Worm (Caenorhabditis elegans) whole organism, early embryonic: Measurements from ENCODE around the gene flp-3.

Source experiments
- B0310.2 ChIP-seq: sonication (generic microtip); optimal IDR thresholded peaks from 2 replicates; lab custom pipeline; 2016; ENCODE audit warnings: mild to moderate bottlenecking, missing genetic modification characterization, missing compliant biosample characterization
- F13C5.2 ChIP-seq: sonication (generic microtip); optimal IDR thresholded peaks from 2 replicates; lab custom pipeline; 2017; ENCODE audit warnings: mild to moderate bottlenecking, missing genetic modification characterization, inconsistent platforms, missing compliant biosample characterization
- aly-1 ChIP-seq: sonication (generic microtip); optimal IDR thresholded peaks from 2 replicates; lab custom pipeline; 2016; ENCODE audit warnings: missing genetic modification characterization, missing compliant biosample characterization
- ama-1 ChIP-seq: fragments of 150-350 bp; optimal IDR thresholded peaks from 2 replicates; lab custom pipeline; 2014
- ceh-13 ChIP-seq: fragments of 200-800 bp; sonication (Bioruptor generic); optimal IDR thresholded peaks from 2 replicates; lab custom pipeline; 2018; ENCODE audit warnings: mild to moderate bottlenecking, missing genetic modification characterization, missing compliant biosample characterization
- ceh-36 ChIP-seq: sonication (generic microtip); optimal IDR thresholded peaks from 2 replicates; lab custom pipeline; 2016; ENCODE audit warnings: missing genetic modification characterization, inconsistent platforms, missing compliant biosample characterization
- ets-7 ChIP-seq: sonication (generic microtip); optimal IDR thresholded peaks from 2 replicates; lab custom pipeline; 2016; ENCODE audit warnings: missing genotype, missing genetic modification characterization, missing compliant biosample characterization
- flt-1 ChIP-seq: fragments of 200-800 bp; sonication (Bioruptor generic); IDR thresholded peaks from 2 replicates; pipeline ENCODE4 v1.3.6; 2022; ENCODE audit warnings: missing genetic modification characterization, missing compliant biosample characterization
- hmbx-1 ChIP-seq: sonication (generic microtip); optimal IDR thresholded peaks from 2 replicates; lab custom pipeline; 2016; ENCODE audit warnings: mild to moderate bottlenecking, missing genetic modification characterization, missing compliant biosample characterization
- hmg-4 ChIP-seq: fragments of 200-800 bp; sonication (Bioruptor generic); optimal IDR thresholded peaks from 2 replicates; lab custom pipeline; 2018; ENCODE audit warnings: mild to moderate bottlenecking, missing genetic modification characterization, missing compliant biosample characterization
- hnd-1 ChIP-seq: sonication (generic microtip); optimal IDR thresholded peaks from 2 replicates; lab custom pipeline; 2016; ENCODE audit warnings: missing genetic modification characterization, missing compliant biosample characterization
- pes-1 ChIP-seq: fragments of 200-800 bp; sonication (Bioruptor generic); IDR thresholded peaks from 2 replicates; pipeline ENCODE4 v1.3.6; 2022; ENCODE audit warnings: missing genetic modification reagents, missing genetic modification characterization, missing compliant biosample characterization
- scrt-1 ChIP-seq: fragments of 200-800 bp; sonication (Bioruptor generic); IDR thresholded peaks from 2 replicates; pipeline ENCODE4 v1.3.6; 2022; ENCODE audit warnings: missing genetic modification characterization, missing compliant biosample characterization
- sea-1 ChIP-seq: fragments of 200-800 bp; sonication (Bioruptor generic); conservative IDR thresholded peaks from 2 replicates; pipeline ENCODE4 v1.3.6; 2022; ENCODE audit warnings: missing genetic modification characterization, missing compliant biosample characterization
- tbx-11 ChIP-seq: fragments of 200-800 bp; sonication (Bioruptor generic); IDR thresholded peaks from 2 replicates; pipeline ENCODE4 v1.3.6; 2022; ENCODE audit warnings: missing genetic modification characterization, missing compliant biosample characterization
- tbx-37 ChIP-seq: fragments of 200-800 bp; sonication (Bioruptor generic); conservative IDR thresholded peaks from 2 replicates; pipeline ENCODE4 v1.3.6; 2022; ENCODE audit warnings: missing genetic modification reagents, missing genetic modification characterization, missing compliant biosample characterization
- tra-4 ChIP-seq: sonication (generic microtip); optimal IDR thresholded peaks from 2 replicates; lab custom pipeline; 2017; ENCODE audit warnings: missing genetic modification characterization, missing compliant biosample characterization

The flp-3 gene

DNA sequence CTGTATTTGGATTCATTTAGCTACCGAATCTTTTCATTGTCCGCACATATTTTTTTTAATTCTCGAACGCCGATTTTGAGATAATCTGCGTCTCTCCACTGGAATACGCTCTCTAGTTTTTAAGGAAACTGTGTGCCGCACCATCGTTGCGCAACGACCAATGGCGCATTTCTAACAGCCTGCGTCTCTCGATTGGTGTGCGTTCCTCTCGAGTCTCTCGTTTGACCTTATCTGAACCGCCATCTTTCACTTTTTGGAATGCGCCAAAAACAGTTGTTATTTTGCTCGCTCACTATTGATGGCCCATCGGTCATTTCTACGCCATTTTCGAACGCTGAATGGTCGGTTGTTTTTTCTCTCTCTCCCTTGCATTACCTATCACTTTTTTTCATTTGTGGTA, 9.5 kb downstream of the flp-3 start:
- TF ChIP-seq tbx-11 (GFP tag; lab: Robert Waterston, UW) (no peak), pes-1 (GFP tag; lab: Robert Waterston, UW) (no peak), hmbx-1 (no peak), hnd-1 (tag; lab: Kevin White, UChicago) (no peak), B0310.2 (tag; lab: Kevin White, UChicago) (no peak), tra-4 (tag; lab: Kevin White, UChicago) (no peak), ets-7 (tag; lab: Kevin White, UChicago) (no peak), ceh-13 (GFP tag; lab: Kevin White, UChicago) (no peak), tbx-37 (GFP tag; lab: Robert Waterston, UW) (no peak)

DNA sequence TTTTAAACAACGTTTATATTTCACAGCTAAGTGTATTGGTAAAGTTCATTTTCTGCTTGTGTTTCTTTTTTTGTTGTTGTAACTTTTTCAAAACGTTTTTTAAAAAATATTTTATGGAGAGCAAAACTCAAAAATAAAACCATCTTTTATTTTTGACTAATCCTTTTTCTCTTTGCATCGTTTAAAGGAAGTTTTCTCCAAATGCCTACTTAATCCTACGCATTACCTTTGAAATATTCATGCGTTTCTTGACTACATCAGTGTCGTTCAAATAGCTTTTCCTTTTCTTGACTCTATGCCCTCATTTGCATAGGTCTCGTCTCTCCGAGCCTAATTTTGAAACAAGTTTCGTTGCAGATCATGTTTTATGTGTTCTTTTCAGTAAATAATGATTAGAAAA, 11.7 kb downstream of the flp-3 start:
- TF ChIP-seq ets-7 (tag; lab: Kevin White, UChicago), result no peak
- no peak for TF ChIP-seq hmg-4 (GFP tag; lab: Kevin White, UChicago)
- no peak for TF ChIP-seq flt-1
- no peak for TF ChIP-seq aly-1 (tag; lab: Kevin White, UChicago)
- TF ChIP-seq tbx-37 (GFP tag; lab: Robert Waterston, UW), result no peak
- no peak for TF ChIP-seq scrt-1
- TF ChIP-seq B0310.2 (tag; lab: Kevin White, UChicago), result no peak
- no peak for TF ChIP-seq tbx-11 (GFP tag; lab: Robert Waterston, UW)
- no peak for TF ChIP-seq F13C5.2
- no peak for TF ChIP-seq hnd-1 (tag; lab: Kevin White, UChicago)
- no peak for TF ChIP-seq sea-1 (GFP tag; lab: Robert Waterston, UW)
- TF ChIP-seq pes-1 (GFP tag; lab: Robert Waterston, UW), result no peak
- no peak for TF ChIP-seq ceh-13 (GFP tag; lab: Kevin White, UChicago)
- TF ChIP-seq ama-1 (lab: Kevin White, UChicago), result no peak
- TF ChIP-seq hmbx-1, result no peak
- no peak for TF ChIP-seq tra-4 (tag; lab: Kevin White, UChicago)
- no peak for TF ChIP-seq ceh-36

DNA sequence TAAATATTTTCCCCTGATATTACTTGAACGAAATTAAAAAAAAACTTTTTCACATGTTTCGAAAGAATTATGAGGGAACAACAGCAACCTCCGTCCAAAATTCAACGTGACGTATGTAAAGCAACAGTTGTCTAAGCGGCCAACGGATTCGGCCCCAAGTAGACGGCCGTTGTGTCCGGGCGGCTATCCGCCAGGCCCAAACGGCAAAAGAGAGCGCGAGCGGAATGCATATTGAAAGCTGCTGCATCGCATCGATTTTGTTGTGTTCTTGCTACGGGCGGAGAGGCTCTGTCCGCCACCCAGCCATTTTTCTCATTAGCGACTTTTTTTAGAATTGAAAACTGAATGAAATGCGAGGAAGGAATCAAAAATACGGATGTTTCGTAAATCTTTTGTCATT, 13.5 kb downstream of the flp-3 start:
- TF ChIP-seq hmbx-1, result no peak
- no peak for TF ChIP-seq ets-7 (tag; lab: Kevin White, UChicago)
- no peak for TF ChIP-seq hmg-4 (GFP tag; lab: Kevin White, UChicago)
- no peak for TF ChIP-seq hnd-1 (tag; lab: Kevin White, UChicago)
- no peak for TF ChIP-seq flt-1
- no peak for TF ChIP-seq pes-1 (GFP tag; lab: Robert Waterston, UW)
- no peak for TF ChIP-seq F13C5.2
- no peak for TF ChIP-seq sea-1 (GFP tag; lab: Robert Waterston, UW)
- TF ChIP-seq scrt-1, result no peak
- TF ChIP-seq B0310.2 (tag; lab: Kevin White, UChicago), result no peak
- TF ChIP-seq tra-4 (tag; lab: Kevin White, UChicago), result no peak
- no peak for TF ChIP-seq tbx-37 (GFP tag; lab: Robert Waterston, UW)
- TF ChIP-seq ceh-13 (GFP tag; lab: Kevin White, UChicago), result no peak
- no peak for TF ChIP-seq ceh-36
- no peak for TF ChIP-seq tbx-11 (GFP tag; lab: Robert Waterston, UW)
- TF ChIP-seq ama-1 (lab: Kevin White, UChicago), result no peak
- TF ChIP-seq aly-1 (tag; lab: Kevin White, UChicago), result no peak

DNA sequence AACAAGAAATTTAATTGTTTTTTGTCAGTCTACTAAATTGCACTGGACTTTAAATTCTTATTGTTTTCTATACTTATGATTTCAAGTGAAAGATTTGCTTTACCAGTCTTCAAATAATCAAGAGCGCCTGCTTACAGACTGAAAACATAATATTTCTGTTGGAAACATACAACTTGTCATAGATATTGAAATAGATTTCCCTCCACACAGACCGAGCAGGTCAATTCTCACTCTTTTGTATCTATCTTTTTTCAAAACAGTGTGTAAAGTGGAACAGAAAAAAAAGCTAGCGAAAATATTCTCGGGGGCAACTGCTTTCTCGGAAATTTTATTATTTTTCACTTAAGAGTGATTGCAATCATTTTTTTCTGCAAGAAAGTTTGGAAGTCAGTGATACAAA, 14.1 kb downstream of the flp-3 start:
- TF ChIP-seq aly-1 (tag; lab: Kevin White, UChicago) (no peak), B0310.2 (tag; lab: Kevin White, UChicago) (no peak), flt-1 (no peak), ama-1 (lab: Kevin White, UChicago) (no peak)

DNA sequence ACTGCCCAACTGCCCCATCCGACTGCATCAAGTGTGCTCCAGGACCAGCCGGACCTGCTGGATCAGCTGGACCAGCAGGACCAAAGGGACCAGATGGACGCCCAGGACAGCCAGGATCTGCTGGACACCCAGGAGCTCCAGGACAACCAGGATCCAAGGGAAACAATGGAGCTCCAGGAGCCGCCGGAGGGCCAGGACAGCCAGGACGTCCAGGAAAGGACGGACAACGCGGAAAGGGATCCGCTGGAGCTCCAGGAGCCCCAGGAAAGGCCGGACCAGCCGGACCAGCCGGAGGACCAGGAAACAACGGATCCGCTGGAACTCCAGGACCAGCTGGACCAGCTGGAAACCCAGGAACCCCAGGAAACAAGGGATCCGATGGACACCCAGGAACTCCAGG, 14.7 kb downstream of the flp-3 start:
- no peak for TF ChIP-seq sea-1 (GFP tag; lab: Robert Waterston, UW)
- TF ChIP-seq tbx-11 (GFP tag; lab: Robert Waterston, UW), result no peak
- no peak for TF ChIP-seq F13C5.2
- no peak for TF ChIP-seq aly-1 (tag; lab: Kevin White, UChicago)
- TF ChIP-seq ceh-13 (GFP tag; lab: Kevin White, UChicago), result no peak
- no peak for TF ChIP-seq hmg-4 (GFP tag; lab: Kevin White, UChicago)
- no peak for TF ChIP-seq ets-7 (tag; lab: Kevin White, UChicago)
- no peak for TF ChIP-seq flt-1
- no peak for TF ChIP-seq hmbx-1
- no peak for TF ChIP-seq ceh-36
- TF ChIP-seq ama-1 (lab: Kevin White, UChicago), result no peak
- TF ChIP-seq scrt-1, result no peak
- TF ChIP-seq pes-1 (GFP tag; lab: Robert Waterston, UW), result no peak
- no peak for TF ChIP-seq hnd-1 (tag; lab: Kevin White, UChicago)
- no peak for TF ChIP-seq tbx-37 (GFP tag; lab: Robert Waterston, UW)
- TF ChIP-seq B0310.2 (tag; lab: Kevin White, UChicago), result no peak
- TF ChIP-seq tra-4 (tag; lab: Kevin White, UChicago), result no peak

DNA sequence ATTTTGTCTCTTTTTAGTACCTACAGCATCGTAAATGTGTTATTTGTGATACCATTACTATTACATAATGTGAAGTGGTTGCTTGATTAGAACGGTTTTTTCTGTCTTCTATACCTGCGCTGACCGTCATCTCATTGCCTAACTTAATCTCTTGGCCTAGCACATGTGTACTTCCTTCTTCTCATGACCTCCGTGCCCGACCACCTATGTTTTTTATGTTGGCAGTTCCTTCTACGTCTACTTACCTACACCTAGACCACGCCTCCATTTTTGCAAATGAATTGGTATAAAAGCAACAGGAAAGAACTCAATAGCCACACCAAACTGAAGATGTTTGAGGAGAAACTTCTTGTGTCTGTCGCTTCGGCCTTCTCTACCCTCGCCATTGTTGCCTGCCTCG, 15.5 kb downstream of the flp-3 start, which contains the start of gene col-176:
col-176 (plus strand) TSS at position 301 of the 400 bp plus-strand sequence.
- no peak for TF ChIP-seq ceh-36
- TF ChIP-seq tra-4 (tag; lab: Kevin White, UChicago), result no peak

DNA sequence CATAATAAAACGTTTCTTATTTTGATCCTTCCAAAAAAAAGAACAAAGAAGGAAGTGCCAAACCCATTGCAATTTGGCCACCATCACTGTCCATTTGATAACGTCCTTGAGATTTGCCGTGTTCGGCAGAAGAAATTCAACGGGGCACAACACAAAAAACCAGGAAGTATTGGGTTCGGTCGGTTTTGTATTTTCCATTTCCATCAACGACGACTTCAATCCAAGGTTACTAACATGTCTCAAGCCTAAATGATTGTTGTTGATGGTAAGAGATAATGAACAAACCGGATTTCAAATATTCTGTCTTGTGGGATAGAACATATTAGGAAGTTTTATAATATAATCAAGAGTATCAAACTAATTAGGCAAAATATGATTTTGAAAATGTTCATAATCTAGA, 16.4 kb downstream of the flp-3 start:
- TF ChIP-seq ets-7 (tag; lab: Kevin White, UChicago) (no peak), pes-1 (GFP tag; lab: Robert Waterston, UW) (no peak), tbx-11 (GFP tag; lab: Robert Waterston, UW) (no peak), F13C5.2 (no peak), flt-1 (no peak), ama-1 (lab: Kevin White, UChicago) (no peak), scrt-1 (no peak), hmg-4 (GFP tag; lab: Kevin White, UChicago) (no peak), ceh-13 (GFP tag; lab: Kevin White, UChicago) (no peak), tra-4 (tag; lab: Kevin White, UChicago) (no peak)

DNA sequence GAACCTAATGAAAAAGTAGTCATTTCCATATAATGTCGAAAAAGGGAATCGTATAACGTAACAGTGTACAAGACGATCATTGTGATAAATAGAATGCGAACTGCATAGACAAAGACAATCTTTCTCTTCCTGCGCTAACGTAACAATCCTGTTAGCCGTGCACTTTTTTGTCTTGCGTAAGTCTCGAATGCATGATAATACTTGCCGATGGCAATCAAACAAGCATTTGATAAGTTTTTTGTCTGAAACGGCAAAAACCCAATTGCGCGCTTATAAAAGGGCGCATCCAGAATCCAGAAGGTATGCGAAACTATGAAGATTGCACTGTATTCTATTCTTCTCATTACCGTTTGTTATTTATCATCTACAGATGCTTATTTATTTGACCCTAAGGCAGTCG, 17.8 kb downstream of the flp-3 start, which contains the start of gene dao-4:
dao-4 (plus strand) TSS at position 301 of the 400 bp plus-strand sequence.
- TF ChIP-seq B0310.2 (tag; lab: Kevin White, UChicago), result no peak
- TF ChIP-seq flt-1, result no peak
- TF ChIP-seq ama-1 (lab: Kevin White, UChicago), result no peak
- TF ChIP-seq F13C5.2, result no peak
- TF ChIP-seq tbx-11 (GFP tag; lab: Robert Waterston, UW), result no peak
- no peak for TF ChIP-seq pes-1 (GFP tag; lab: Robert Waterston, UW)
- no peak for TF ChIP-seq tbx-37 (GFP tag; lab: Robert Waterston, UW)
- TF ChIP-seq scrt-1, result no peak
- TF ChIP-seq hmbx-1, result no peak
- TF ChIP-seq aly-1 (tag; lab: Kevin White, UChicago), result no peak
- TF ChIP-seq ceh-36, result no peak
- TF ChIP-seq hnd-1 (tag; lab: Kevin White, UChicago), result no peak
- TF ChIP-seq hmg-4 (GFP tag; lab: Kevin White, UChicago), result no peak
- TF ChIP-seq ceh-13 (GFP tag; lab: Kevin White, UChicago), result no peak
- TF ChIP-seq ets-7 (tag; lab: Kevin White, UChicago), result no peak
